Worm (Caenorhabditis elegans) whole organism, L2 larva: ENCODE data around the gene his-2.

ENCODE experiments used
- ceh-16 ChIP-seq: fragments of 150-350 bp; optimal IDR thresholded peaks from 2 replicates; lab custom pipeline; 2014; ENCODE audit warnings: missing biosample characterization, missing genetic modification characterization
- ceh-82 ChIP-seq: fragments of 150-350 bp; optimal IDR thresholded peaks from 2 replicates; lab custom pipeline; 2014; ENCODE audit warnings: missing biosample characterization, missing genetic modification characterization
- lin-13 ChIP-seq: fragments of 150-350 bp; optimal IDR thresholded peaks from 2 replicates; lab custom pipeline; 2014; ENCODE audit warnings: missing biosample characterization, missing genetic modification reagents, missing genetic modification characterization
- nhr-11 ChIP-seq: fragments of 150-350 bp; optimal IDR thresholded peaks from 2 replicates; lab custom pipeline; 2014; ENCODE audit warnings: missing biosample characterization, missing genetic modification characterization
- nhr-12 ChIP-seq: fragments of 150-350 bp; optimal IDR thresholded peaks from 2 replicates; lab custom pipeline; 2014; ENCODE audit warnings: missing biosample characterization, missing genetic modification characterization
- nhr-237 ChIP-seq: fragments of 150-350 bp; optimal IDR thresholded peaks from 2 replicates; lab custom pipeline; 2014; ENCODE audit warnings: missing biosample characterization, missing genetic modification characterization
- nhr-25 ChIP-seq: fragments of 150-350 bp; sonication (generic microtip); optimal IDR thresholded peaks from 3 replicates; lab custom pipeline; 2014; ENCODE audit warnings: missing biosample characterization, missing genetic modification characterization
- sem-4 ChIP-seq: fragments of 150-350 bp; optimal IDR thresholded peaks from 2 replicates; lab custom pipeline; 2014; ENCODE audit warnings: missing biosample characterization, missing genetic modification reagents, missing genetic modification characterization
- snpc-4 ChIP-seq: fragments of 150-350 bp; optimal IDR thresholded peaks from 2 replicates; lab custom pipeline; 2014; ENCODE audit warnings: missing biosample characterization, missing genetic modification characterization
- unc-55 ChIP-seq: fragments of 150-350 bp; sonication (generic microtip); optimal IDR thresholded peaks from 3 replicates; lab custom pipeline; 2014; ENCODE audit warnings: missing biosample characterization, missing genetic modification reagents, missing genetic modification characterization
- ztf-11 ChIP-seq: sonication (generic microtip); optimal IDR thresholded peaks from 2 replicates; lab custom pipeline; 2017; ENCODE audit warnings: missing biosample characterization, missing genetic modification characterization

DNA sequence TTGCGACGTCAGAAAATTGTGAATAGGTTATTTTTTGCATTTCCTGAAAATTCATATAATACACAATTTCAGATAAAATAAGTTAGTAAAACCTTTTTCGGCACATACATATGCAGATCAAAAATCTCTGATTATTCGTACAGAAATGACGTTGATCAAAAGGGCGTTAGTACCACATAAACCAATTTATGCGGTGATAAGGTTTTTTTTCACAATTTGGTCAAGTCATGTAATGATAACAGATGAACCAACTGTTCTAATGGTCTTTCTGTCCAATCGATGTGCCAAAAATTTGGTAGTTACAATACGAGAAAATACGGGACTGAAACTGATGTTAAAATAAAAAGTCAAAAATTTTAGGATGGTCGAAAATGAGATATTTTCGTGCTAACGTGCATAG is 38.0 kb upstream of the his-2 start:
- TF ChIP-seq nhr-11 (tag; lab: Kevin White, UChicago) (no peak), ceh-16 (tag; lab: Kevin White, UChicago) (no peak), lin-13 (GFP tag; lab: Kevin White, UChicago) (no peak), nhr-25 (no peak), ztf-11 (tag; lab: Kevin White, UChicago) (no peak), nhr-12 (tag; lab: Kevin White, UChicago) (no peak), ceh-82 (tag; lab: Kevin White, UChicago) (no peak), snpc-4 (tag; lab: Kevin White, UChicago) (no peak), unc-55 (GFP tag; lab: Kevin White, UChicago) (no peak), nhr-237 (tag; lab: Kevin White, UChicago) (no peak), sem-4 (tag; lab: Kevin White, UChicago) (no peak)
